Worm (Caenorhabditis elegans) whole organism, young adult: ENCODE measurements around the gene T24C4.3.

Experiments used
- B0035.1 ChIP-seq: sonication (generic microtip); optimal IDR thresholded peaks from 2 replicates; lab custom pipeline; 2016; ENCODE audit warnings: missing genetic modification characterization, mild to moderate bottlenecking, missing compliant biosample characterization, missing genotype, missing genetic modification reagents
- C06A6.2 ChIP-seq: fragments of 200-800 bp; sonication (Bioruptor generic); conservative IDR thresholded peaks from 2 replicates; pipeline ENCODE4 v1.3.6; 2022; ENCODE audit warnings: missing genetic modification characterization, missing compliant biosample characterization
- F23B12.7 ChIP-seq: sonication (generic microtip); optimal IDR thresholded peaks from 2 replicates; lab custom pipeline; 2017; ENCODE audit warnings: missing genetic modification characterization, mild to moderate bottlenecking, missing compliant biosample characterization, antibody characterized with exemption, moderate library complexity; ENCODE audit not compliant: insufficient read depth
- F52B5.7 ChIP-seq: sonication (generic microtip); optimal IDR thresholded peaks from 2 replicates; lab custom pipeline; 2016; ENCODE audit warnings: mild to moderate bottlenecking, missing genetic modification characterization, missing compliant biosample characterization
- K11D2.4 ChIP-seq: fragments of 200-800 bp; sonication (Bioruptor generic); IDR thresholded peaks from 2 replicates; pipeline ENCODE4 v1.3.6; 2022; ENCODE audit warnings: missing genetic modification reagents, missing genetic modification characterization, missing compliant biosample characterization
- Y53G8AR.9 ChIP-seq: fragments of 200-800 bp; sonication (Bioruptor generic); conservative IDR thresholded peaks from 2 replicates; pipeline ENCODE4 v1.3.6; 2022; ENCODE audit warnings: missing genetic modification reagents, missing genetic modification characterization, missing compliant biosample characterization
- Y56A3A.18 ChIP-seq: fragments of 200-800 bp; sonication (Bioruptor generic); IDR thresholded peaks from 2 replicates; pipeline ENCODE4 v1.3.6; 2022; ENCODE audit warnings: missing genetic modification reagents, missing genetic modification characterization, missing compliant biosample characterization
- Y95B8A.8 ChIP-seq: fragments of 200-800 bp; sonication (Bioruptor generic); IDR thresholded peaks from 2 replicates; pipeline ENCODE4 v1.3.6; 2022; ENCODE audit warnings: missing genetic modification reagents, missing genetic modification characterization, missing compliant biosample characterization
- ama-1 ChIP-seq, 3 experiments: fragments of 150-350 bp in 1 of 3; sonication (generic microtip) in 2 of 3; optimal IDR thresholded peaks; 2 replicates each; lab custom pipeline; 2014 to 2018; ENCODE audit warnings: missing biosample characterization in 2 of 3, missing genetic modification characterization in 2 of 3, missing genetic modification reagents in 2 of 3
- aptf-3 ChIP-seq: fragments of 200-800 bp; sonication (Bioruptor generic); IDR thresholded peaks from 2 replicates; pipeline ENCODE4 v1.3.6; 2022; ENCODE audit warnings: missing genetic modification characterization, missing compliant biosample characterization
- cebp-2 ChIP-seq: fragments of 200-800 bp; sonication (Bioruptor generic); IDR thresholded peaks from 2 replicates; pipeline ENCODE4 v1.3.6; 2022; ENCODE audit warnings: missing genetic modification characterization, missing compliant biosample characterization
- ceh-100 ChIP-seq: fragments of 200-800 bp; sonication (Bioruptor generic); IDR thresholded peaks from 2 replicates; pipeline ENCODE4 v1.3.6; 2022; ENCODE audit warnings: missing genetic modification reagents, missing genetic modification characterization, missing compliant biosample characterization
- ceh-40 ChIP-seq: fragments of 200-800 bp; sonication (Bioruptor generic); IDR thresholded peaks from 2 replicates; pipeline ENCODE4 v1.3.6; 2022; ENCODE audit warnings: missing genetic modification characterization, missing compliant biosample characterization
- efl-1 ChIP-seq: fragments of 150-350 bp; optimal IDR thresholded peaks from 2 replicates; lab custom pipeline; 2014; ENCODE audit warnings: missing biosample characterization, missing genetic modification reagents, missing genetic modification characterization
- egl-44 ChIP-seq: fragments of 200-800 bp; sonication (Bioruptor generic); IDR thresholded peaks from 2 replicates; pipeline ENCODE4 v1.3.6; 2022; ENCODE audit warnings: missing genetic modification reagents, missing genetic modification characterization, missing compliant biosample characterization
- egrh-3 ChIP-seq: fragments of 200-800 bp; sonication (Bioruptor generic); IDR thresholded peaks from 2 replicates; pipeline ENCODE4 v1.3.6; 2022; ENCODE audit warnings: missing genetic modification reagents, missing genetic modification characterization, missing compliant biosample characterization
- gei-17 ChIP-seq: fragments of 200-800 bp; sonication (Bioruptor generic); optimal IDR thresholded peaks from 2 replicates; lab custom pipeline; 2018; ENCODE audit warnings: mild to moderate bottlenecking, missing genetic modification characterization, missing compliant biosample characterization
- hlh-12 ChIP-seq: sonication (generic microtip); optimal IDR thresholded peaks from 2 replicates; lab custom pipeline; 2016; ENCODE audit warnings: missing genetic modification characterization, missing compliant biosample characterization
- hmg-1.2 ChIP-seq: fragments of 200-800 bp; sonication (Bioruptor generic); IDR thresholded peaks from 2 replicates; pipeline ENCODE4 v1.3.6; 2022; ENCODE audit warnings: missing genetic modification reagents, missing genetic modification characterization, missing compliant biosample characterization
- hmg-20 ChIP-seq: fragments of 200-800 bp; sonication (Bioruptor generic); IDR thresholded peaks from 2 replicates; pipeline ENCODE4 v1.3.6; 2022; ENCODE audit warnings: missing genetic modification reagents, missing genetic modification characterization, missing compliant biosample characterization
- lin-26 ChIP-seq: fragments of 200-800 bp; sonication (Bioruptor generic); IDR thresholded peaks from 2 replicates; pipeline ENCODE4 v1.3.6; 2022; ENCODE audit warnings: missing genetic modification reagents, missing genetic modification characterization, missing compliant biosample characterization
- lin-35 ChIP-seq, 3 experiments: fragments of 150-350 bp in 2 of 3; sonication (generic microtip) in 1 of 3; optimal IDR thresholded peaks; 2 replicates each; lab custom pipeline; 2014 to 2018; ENCODE audit warnings: missing biosample characterization in 3 of 3, missing genetic modification characterization in 3 of 3, missing genetic modification reagents in 3 of 3
- lin-54 ChIP-seq: fragments of 200-800 bp; sonication (Bioruptor generic); optimal IDR thresholded peaks from 2 replicates; lab custom pipeline; 2018; ENCODE audit warnings: mild to moderate bottlenecking, missing genetic modification characterization, missing compliant biosample characterization
- madf-10 ChIP-seq: sonication (generic microtip); optimal IDR thresholded peaks from 2 replicates; lab custom pipeline; 2016; ENCODE audit warnings: mild to moderate bottlenecking, missing genetic modification characterization, missing compliant biosample characterization
- madf-3 ChIP-seq: fragments of 200-800 bp; sonication (Bioruptor generic); IDR thresholded peaks from 2 replicates; pipeline ENCODE4 v1.3.6; 2022; ENCODE audit warnings: missing genetic modification reagents, missing genetic modification characterization, missing compliant biosample characterization
- madf-8 ChIP-seq: fragments of 200-800 bp; sonication (Bioruptor generic); conservative IDR thresholded peaks from 2 replicates; pipeline ENCODE4 v1.3.6; 2022; ENCODE audit warnings: missing genetic modification reagents, missing genetic modification characterization, missing compliant biosample characterization
- mcd-1 ChIP-seq: fragments of 200-800 bp; sonication (Bioruptor generic); IDR thresholded peaks from 2 replicates; pipeline ENCODE4 v1.3.6; 2022; ENCODE audit warnings: missing genetic modification reagents, missing genetic modification characterization, missing compliant biosample characterization
- nfya-1 ChIP-seq: sonication (generic microtip); optimal IDR thresholded peaks from 2 replicates; lab custom pipeline; 2017; ENCODE audit warnings: antibody characterized with exemption, missing compliant biosample characterization, missing genetic modification characterization, borderline replicate concordance; ENCODE audit not compliant: insufficient read depth
- nhr-90 ChIP-seq: sonication (generic microtip); optimal IDR thresholded peaks from 2 replicates; lab custom pipeline; 2016; ENCODE audit warnings: missing genotype, mild to moderate bottlenecking, missing genetic modification characterization, missing compliant biosample characterization
- pbrm-1 ChIP-seq: fragments of 200-800 bp; sonication (Bioruptor generic); IDR thresholded peaks from 2 replicates; pipeline ENCODE4 v1.3.6; 2022; ENCODE audit warnings: missing genetic modification reagents, missing genetic modification characterization, missing compliant biosample characterization
- rec-8 ChIP-seq, 2 experiments: sonication (generic microtip); optimal IDR thresholded peaks; 2 replicates each; lab custom pipeline; 2016; ENCODE audit warnings: mild to moderate bottlenecking in 2 of 2, missing genetic modification characterization in 2 of 2, missing genetic modification reagents in 2 of 2, missing genotype in 2 of 2, missing biosample characterization in 1 of 2, missing compliant biosample characterization in 1 of 2, moderate library complexity in 1 of 2
- snpc-1.3 ChIP-seq: sonication (generic microtip); optimal IDR thresholded peaks from 2 replicates; lab custom pipeline; 2017; ENCODE audit warnings: missing genetic modification characterization, mild to moderate bottlenecking, missing compliant biosample characterization, antibody characterized with exemption, moderate library complexity, missing genotype, missing genetic modification reagents; ENCODE audit not compliant: insufficient read depth
- snpc-4 ChIP-seq, 5 experiments: fragments of 150-350 bp in 1 of 5; sonication (generic microtip) in 4 of 5; optimal IDR thresholded peaks; 2 replicates each; lab custom pipeline; 2014 to 2018; ENCODE audit warnings: missing genetic modification characterization in 5 of 5, missing biosample characterization in 3 of 5, antibody characterized with exemption in 2 of 5, mild to moderate bottlenecking in 2 of 5, missing compliant biosample characterization in 2 of 5, missing genotype in 2 of 5, moderate library complexity in 2 of 5, missing genetic modification reagents in 1 of 5
- tbp1 ChIP-seq: fragments of 200-800 bp; sonication (Bioruptor generic); optimal IDR thresholded peaks from 2 replicates; lab custom pipeline; 2018; ENCODE audit warnings: mild to moderate bottlenecking, missing genetic modification characterization, missing compliant biosample characterization
- unc-62 ChIP-seq: fragments of 150-350 bp; optimal IDR thresholded peaks from 2 replicates; lab custom pipeline; 2014; ENCODE audit warnings: missing biosample characterization, missing genetic modification reagents, missing genetic modification characterization
- zfh-2 ChIP-seq: fragments of 200-800 bp; sonication (Bioruptor generic); conservative IDR thresholded peaks from 2 replicates; pipeline ENCODE4 v1.3.6; 2022; ENCODE audit warnings: missing genetic modification reagents, missing genetic modification characterization, missing compliant biosample characterization
- ztf-18 ChIP-seq: sonication (generic microtip); optimal IDR thresholded peaks from 2 replicates; lab custom pipeline; 2016; ENCODE audit warnings: missing genotype, mild to moderate bottlenecking, missing genetic modification characterization, missing compliant biosample characterization
- ztf-3 ChIP-seq: fragments of 200-800 bp; sonication (Bioruptor generic); optimal IDR thresholded peaks from 2 replicates; lab custom pipeline; 2018; ENCODE audit warnings: mild to moderate bottlenecking, missing genetic modification characterization, missing compliant biosample characterization
- ztf-6 ChIP-seq: fragments of 200-800 bp; sonication (Bioruptor generic); IDR thresholded peaks from 2 replicates; pipeline ENCODE4 v1.3.6; 2022; ENCODE audit warnings: missing genetic modification reagents, missing genetic modification characterization, missing compliant biosample characterization

The T24C4.3 gene

DNA sequence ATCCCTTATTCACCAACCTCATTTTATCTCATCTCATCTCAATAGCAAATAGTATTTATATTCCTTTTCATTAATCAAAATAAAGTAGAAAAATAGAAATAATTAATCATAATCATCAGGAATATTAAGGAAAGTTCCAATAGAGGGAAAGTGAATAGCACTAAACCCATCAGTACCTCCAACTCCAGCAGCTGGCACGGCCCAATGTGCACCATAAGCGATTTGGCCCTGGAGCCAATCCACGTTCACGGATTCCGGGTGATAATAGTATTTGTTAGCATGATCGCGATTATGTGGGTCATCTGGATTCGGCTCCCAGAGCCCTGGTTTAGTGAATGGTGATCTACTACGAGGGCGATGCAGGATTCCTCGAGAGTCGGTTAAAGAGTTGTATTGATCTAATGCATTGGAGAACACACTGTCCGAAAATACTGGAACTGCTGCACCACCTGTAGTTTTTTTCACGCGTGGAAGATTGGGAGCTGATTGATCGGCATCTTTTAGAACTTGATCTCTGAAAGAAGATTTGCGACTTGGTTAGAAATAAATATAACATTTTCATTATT lies 36.5 kb downstream of the T24C4.3 start (continued):
- peak; percentile 87 for TF ChIP-seq B0035.1
- TF ChIP-seq tbp1 (GFP tag; lab: Kevin White, UChicago) = peak; percentile 74
- TF ChIP-seq hmg-20 (GFP tag; lab: Robert Waterston, UW) = peak; percentile 75
- no peak for TF ChIP-seq nfya-1 (tag; lab: Kevin White, UChicago)

DNA sequence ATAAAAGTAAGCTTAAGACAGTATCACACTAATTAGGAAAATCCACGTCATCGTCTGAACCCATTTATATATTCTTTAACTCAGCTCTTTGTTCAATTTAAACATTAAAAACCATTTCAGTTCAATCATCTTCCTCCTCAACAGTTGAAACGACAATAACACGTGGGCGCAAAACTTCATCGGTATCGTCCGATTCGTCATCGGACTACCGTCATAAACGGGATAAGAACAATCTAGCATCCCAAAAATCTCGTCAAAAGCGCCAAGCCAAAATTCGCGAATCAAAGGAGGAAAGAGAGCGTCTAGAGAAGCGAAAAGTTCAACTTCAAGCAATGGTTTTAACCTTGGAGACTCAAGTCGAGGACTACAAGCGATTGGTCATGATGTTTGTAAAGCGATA lies 37.1 kb downstream of the T24C4.3 start:
- TF ChIP-seq ama-1 (optimal IDR thresholded peaks at IDR 0.05; lab: Kevin White, UChicago) (peak; percentile 80), ama-1 (GFP tag; optimal IDR thresholded peaks at IDR 0.05; lab: Kevin White, UChicago) (no peak), ztf-3 (no peak), Y56A3A.18 (GFP tag; lab: Robert Waterston, UW) (peak; percentile 39; the same call in 1 of the 2 replicates), B0035.1 (no peak)

DNA sequence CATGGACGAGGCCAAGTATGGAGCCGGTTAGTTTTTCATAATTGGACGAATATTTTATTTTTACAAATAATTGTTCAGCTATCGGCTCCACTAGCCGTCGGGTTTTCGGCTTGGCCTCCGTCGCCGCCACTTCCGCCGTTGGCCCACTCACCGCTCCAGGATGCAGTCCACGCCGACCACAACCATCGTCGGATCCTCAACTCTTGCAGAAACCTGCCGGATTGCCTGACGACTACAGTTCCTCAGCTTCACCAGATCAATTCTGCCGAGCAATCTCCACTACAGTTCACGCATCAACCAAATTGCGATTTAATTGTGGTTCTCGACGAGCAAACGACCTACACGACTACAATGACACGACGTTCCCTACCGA lies 37.8 kb downstream of the T24C4.3 start:
- peak; percentile 33 for TF ChIP-seq ama-1 (optimal IDR thresholded peaks at IDR 0.05; lab: Kevin White, UChicago)
- no peak for TF ChIP-seq ama-1 (GFP tag; optimal IDR thresholded peaks at IDR 0.05; lab: Kevin White, UChicago)
- peak; percentile 24; the same call in 1 of the 2 replicates for TF ChIP-seq egrh-3 (GFP tag; lab: Robert Waterston, UW)
- peak; percentile 36; the same call in 1 of the 2 replicates for TF ChIP-seq madf-3 (GFP tag; lab: Robert Waterston, UW)
- no peak for TF ChIP-seq rec-8 (tag; optimal IDR thresholded peaks at IDR 0.05; lab: Kevin White, UChicago)
- peak; percentile 82 for TF ChIP-seq zfh-2
- TF ChIP-seq lin-26 = peak; percentile 18; the same call in 1 of the 2 replicates
- TF ChIP-seq Y53G8AR.9 (GFP tag; lab: Robert Waterston, UW) = 0 out of 2 replicates have a peak, but pooled peaks have one; percentile 11
- TF ChIP-seq ceh-100 (GFP tag; lab: Robert Waterston, UW) = no peak; the same call in 1 of the 2 replicates
- 0 out of 2 replicates have a peak, but pooled peaks have one; percentile 45 for TF ChIP-seq Y95B8A.8

- TF ChIP-seq snpc-1.3 (no peak), hmg-1.2 (GFP tag; lab: Robert Waterston, UW) (peak; percentile 89), egl-44 (GFP tag; lab: Robert Waterston, UW) (peak; percentile 39; the same call in 1 of the 2 replicates), ceh-40 (GFP tag; lab: Robert Waterston, UW) (no peak), cebp-2 (GFP tag; lab: Robert Waterston, UW) (peak; percentile 93; the same call in 1 of the 2 replicates), madf-8 (GFP tag; lab: Robert Waterston, UW) (no peak), nhr-90 (tag; lab: Kevin White, UChicago) (peak; percentile 84), aptf-3 (GFP tag; lab: Robert Waterston, UW) (no peak), mcd-1 (GFP tag; lab: Robert Waterston, UW) (peak; percentile 73), C06A6.2 (GFP tag; lab: Robert Waterston, UW) (peak; percentile 70; the same call in 1 of the 2 replicates), efl-1 (no peak), hlh-12 (tag; lab: Kevin White, UChicago) (no peak), hmg-20 (GFP tag; lab: Robert Waterston, UW) (no peak; the same call in 1 of the 2 replicates), F52B5.7 (peak; percentile 4), egrh-3 (GFP tag; lab: Robert Waterston, UW) (no peak), F23B12.7 (peak; percentile 40), madf-10 (tag; lab: Kevin White, UChicago) (peak; percentile 77), unc-62 (GFP tag; lab: Kevin White, UChicago) (peak; percentile 82), gei-17 (GFP tag; lab: Kevin White, UChicago) (no peak), lin-54 (GFP tag; lab: Kevin White, UChicago) (peak; percentile 60), ztf-18 (peak; percentile 33), pbrm-1 (GFP tag; lab: Robert Waterston, UW) (peak; percentile 86), snpc-4 (GFP tag; optimal IDR thresholded peaks at IDR 0.05; lab: Kevin White, UChicago) (no peak), snpc-4 (tag; optimal IDR thresholded peaks at IDR 0.05; lab: Kevin White, UChicago) (peak in 3 of 4 experiments; percentile 16 to 54 (median 53)), lin-35 (GFP tag; optimal IDR thresholded peaks at IDR 0.05; lab: Kevin White, UChicago) (no peak), madf-3 (GFP tag; lab: Robert Waterston, UW) (no peak), ztf-6 (GFP tag; lab: Robert Waterston, UW) (peak; percentile 79; the same call in 1 of the 2 replicates), K11D2.4 (GFP tag; lab: Robert Waterston, UW) (peak; percentile 79)
Observed at ce11 chrIII:833711-834442, 38.4 kb downstream of the T24C4.3 start.
